Worm (Caenorhabditis elegans) whole organism, young adult: Measurements from ENCODE around the gene vab-9.
A peak's percentile ranks its signal among the peaks of the same experiment; 100 is the strongest.

Experiments used
- F22D6.2 ChIP-seq: sonication (generic microtip); optimal IDR thresholded peaks from 2 replicates; lab custom pipeline; 2016; ENCODE audit warnings: mild to moderate bottlenecking, missing genetic modification characterization, missing compliant biosample characterization
- F39B2.1 ChIP-seq: fragments of 200-800 bp; sonication (Bioruptor generic); IDR thresholded peaks from 2 replicates; pipeline ENCODE4 v1.3.6; 2022; ENCODE audit warnings: missing genetic modification reagents, missing genetic modification characterization, missing compliant biosample characterization
- F57C9.4 ChIP-seq: sonication (generic microtip); optimal IDR thresholded peaks from 2 replicates; lab custom pipeline; 2017; ENCODE audit warnings: mild to moderate bottlenecking, missing genetic modification characterization, missing compliant biosample characterization
- Y53G8AR.9 ChIP-seq: fragments of 200-800 bp; sonication (Bioruptor generic); conservative IDR thresholded peaks from 2 replicates; pipeline ENCODE4 v1.3.6; 2022; ENCODE audit warnings: missing genetic modification reagents, missing genetic modification characterization, missing compliant biosample characterization
- aptf-2 ChIP-seq: fragments of 200-800 bp; sonication (Bioruptor generic); conservative IDR thresholded peaks from 2 replicates; pipeline ENCODE4 v1.3.6; 2022; ENCODE audit warnings: missing genetic modification reagents, missing genetic modification characterization, missing compliant biosample characterization
- attf-3 ChIP-seq: fragments of 200-800 bp; sonication (Bioruptor generic); conservative IDR thresholded peaks from 2 replicates; pipeline ENCODE4 v1.3.6; 2022; ENCODE audit warnings: missing genetic modification reagents, missing genetic modification characterization, missing compliant biosample characterization
- bed-1 ChIP-seq: fragments of 200-800 bp; sonication (Bioruptor generic); IDR thresholded peaks from 2 replicates; pipeline ENCODE4 v1.3.6; 2022; ENCODE audit warnings: missing genetic modification reagents, missing genetic modification characterization, missing compliant biosample characterization
- ccch-3 ChIP-seq: fragments of 200-800 bp; sonication (Bioruptor generic); optimal IDR thresholded peaks from 2 replicates; lab custom pipeline; 2018; ENCODE audit warnings: mild to moderate bottlenecking, missing genetic modification characterization, missing compliant biosample characterization
- cebp-2 ChIP-seq: fragments of 200-800 bp; sonication (Bioruptor generic); IDR thresholded peaks from 2 replicates; pipeline ENCODE4 v1.3.6; 2022; ENCODE audit warnings: missing genetic modification characterization, missing compliant biosample characterization
- ceh-58 ChIP-seq: fragments of 200-800 bp; sonication (Bioruptor generic); IDR thresholded peaks from 2 replicates; pipeline ENCODE4 v1.3.6; 2022; ENCODE audit warnings: missing genetic modification characterization, missing compliant biosample characterization
- chd-7 ChIP-seq: sonication (generic microtip); optimal IDR thresholded peaks from 2 replicates; lab custom pipeline; 2016; ENCODE audit warnings: mild to moderate bottlenecking, missing genetic modification characterization, moderate library complexity, missing compliant biosample characterization
- dpff-1 ChIP-seq: sonication (generic microtip); optimal IDR thresholded peaks from 2 replicates; lab custom pipeline; 2017; ENCODE audit warnings: mild to moderate bottlenecking, missing genetic modification characterization, missing compliant biosample characterization
- dpl-1 ChIP-seq: fragments of 150-350 bp; optimal IDR thresholded peaks from 2 replicates; lab custom pipeline; 2014; ENCODE audit warnings: missing biosample characterization, missing genetic modification reagents, missing genetic modification characterization
- egrh-3 ChIP-seq: fragments of 200-800 bp; sonication (Bioruptor generic); IDR thresholded peaks from 2 replicates; pipeline ENCODE4 v1.3.6; 2022; ENCODE audit warnings: missing genetic modification reagents, missing genetic modification characterization, missing compliant biosample characterization
- ekl-4 ChIP-seq: fragments of 200-800 bp; sonication (Bioruptor generic); IDR thresholded peaks from 2 replicates; pipeline ENCODE4 v1.3.6; 2022; ENCODE audit warnings: missing genetic modification reagents, missing genetic modification characterization, missing compliant biosample characterization
- fkh-3 ChIP-seq: sonication (generic microtip); optimal IDR thresholded peaks from 2 replicates; lab custom pipeline; 2016; ENCODE audit warnings: mild to moderate bottlenecking, missing genetic modification characterization, missing compliant biosample characterization
- him-1 ChIP-seq: sonication (generic microtip); optimal IDR thresholded peaks from 2 replicates; lab custom pipeline; 2016; ENCODE audit warnings: missing genotype, missing genetic modification reagents, missing genetic modification characterization, missing compliant biosample characterization
- hlh-26 ChIP-seq: fragments of 200-800 bp; sonication (Bioruptor generic); conservative IDR thresholded peaks from 2 replicates; pipeline ENCODE4 v1.3.6; 2022; ENCODE audit warnings: missing genetic modification reagents, missing genetic modification characterization, missing compliant biosample characterization
- hmg-20 ChIP-seq: fragments of 200-800 bp; sonication (Bioruptor generic); IDR thresholded peaks from 2 replicates; pipeline ENCODE4 v1.3.6; 2022; ENCODE audit warnings: missing genetic modification reagents, missing genetic modification characterization, missing compliant biosample characterization
- hrde-1 ChIP-seq: sonication (generic microtip); optimal IDR thresholded peaks from 2 replicates; lab custom pipeline; 2016; ENCODE audit warnings: missing genetic modification characterization, mild to moderate bottlenecking, missing compliant biosample characterization, moderate library complexity, missing genotype, missing genetic modification reagents, borderline replicate concordance
- let-607 ChIP-seq, 2 experiments: fragments of 200-800 bp in 1 of 2; sonication (Bioruptor generic) in 1 of 2; sonication (generic microtip) in 1 of 2; optimal IDR thresholded peaks; 2 replicates each; lab custom pipeline; 2016 to 2018; ENCODE audit warnings: mild to moderate bottlenecking in 2 of 2, missing compliant biosample characterization in 2 of 2, missing genetic modification characterization in 2 of 2, moderate library complexity in 2 of 2, missing genotype in 1 of 2
- lin-26 ChIP-seq: fragments of 200-800 bp; sonication (Bioruptor generic); IDR thresholded peaks from 2 replicates; pipeline ENCODE4 v1.3.6; 2022; ENCODE audit warnings: missing genetic modification reagents, missing genetic modification characterization, missing compliant biosample characterization
- lsl-1 ChIP-seq: fragments of 200-800 bp; sonication (Bioruptor generic); optimal IDR thresholded peaks from 2 replicates; lab custom pipeline; 2018; ENCODE audit warnings: mild to moderate bottlenecking, missing genetic modification characterization, moderate library complexity, missing compliant biosample characterization
- madf-10 ChIP-seq: sonication (generic microtip); optimal IDR thresholded peaks from 2 replicates; lab custom pipeline; 2016; ENCODE audit warnings: mild to moderate bottlenecking, missing genetic modification characterization, missing compliant biosample characterization
- madf-3 ChIP-seq: fragments of 200-800 bp; sonication (Bioruptor generic); IDR thresholded peaks from 2 replicates; pipeline ENCODE4 v1.3.6; 2022; ENCODE audit warnings: missing genetic modification reagents, missing genetic modification characterization, missing compliant biosample characterization
- madf-6 ChIP-seq: fragments of 200-800 bp; sonication (Bioruptor generic); IDR thresholded peaks from 2 replicates; pipeline ENCODE4 v1.3.6; 2022; ENCODE audit warnings: missing genetic modification reagents, missing genetic modification characterization, missing compliant biosample characterization
- madf-8 ChIP-seq: fragments of 200-800 bp; sonication (Bioruptor generic); conservative IDR thresholded peaks from 2 replicates; pipeline ENCODE4 v1.3.6; 2022; ENCODE audit warnings: missing genetic modification reagents, missing genetic modification characterization, missing compliant biosample characterization
- mel-28 ChIP-seq: sonication (generic microtip); optimal IDR thresholded peaks from 2 replicates; lab custom pipeline; 2016; ENCODE audit warnings: borderline replicate concordance, mild to moderate bottlenecking, missing genetic modification characterization, missing compliant biosample characterization
- nfyb-1 ChIP-seq: fragments of 200-800 bp; sonication (Bioruptor generic); IDR thresholded peaks from 2 replicates; pipeline ENCODE4 v1.3.6; 2022; ENCODE audit warnings: missing genetic modification reagents, missing genetic modification characterization, missing compliant biosample characterization
- nhr-27 ChIP-seq: fragments of 200-800 bp; sonication (Bioruptor generic); optimal IDR thresholded peaks from 2 replicates; lab custom pipeline; 2018; ENCODE audit warnings: mild to moderate bottlenecking, missing genetic modification characterization, moderate library complexity, missing compliant biosample characterization
- pha-4 ChIP-seq: fragments of 150-350 bp; sonication (generic microtip); optimal IDR thresholded peaks from 2 replicates; lab custom pipeline; 2014; ENCODE audit warnings: missing biosample characterization, missing genetic modification reagents, missing genetic modification characterization
- rec-8 ChIP-seq, 2 experiments: sonication (generic microtip); optimal IDR thresholded peaks; 2 replicates each; lab custom pipeline; 2016; ENCODE audit warnings: mild to moderate bottlenecking in 2 of 2, missing genetic modification characterization in 2 of 2, missing genetic modification reagents in 2 of 2, missing genotype in 2 of 2, missing biosample characterization in 1 of 2, missing compliant biosample characterization in 1 of 2, moderate library complexity in 1 of 2
- rpc-1 ChIP-seq, 2 experiments: fragments of 150-350 bp in 1 of 2; sonication (generic microtip) in 1 of 2; optimal IDR thresholded peaks; 2 replicates each; lab custom pipeline; 2014 to 2018; ENCODE audit warnings: missing biosample characterization in 1 of 2, missing genetic modification characterization in 1 of 2, missing genetic modification reagents in 1 of 2, missing genotype in 1 of 2
- sdz-38 ChIP-seq: sonication (generic microtip); optimal IDR thresholded peaks from 2 replicates; lab custom pipeline; 2016; ENCODE audit warnings: missing genotype, missing genetic modification characterization, missing compliant biosample characterization
- snpc-1.1 ChIP-seq: sonication (generic microtip); optimal IDR thresholded peaks from 2 replicates; lab custom pipeline; 2017; ENCODE audit warnings: missing genetic modification characterization, mild to moderate bottlenecking, missing compliant biosample characterization, antibody characterized with exemption, moderate library complexity, missing genotype, missing genetic modification reagents; ENCODE audit not compliant: insufficient read depth
- snpc-1.3 ChIP-seq: sonication (generic microtip); optimal IDR thresholded peaks from 2 replicates; lab custom pipeline; 2017; ENCODE audit warnings: missing genetic modification characterization, mild to moderate bottlenecking, missing compliant biosample characterization, antibody characterized with exemption, moderate library complexity, missing genotype, missing genetic modification reagents; ENCODE audit not compliant: insufficient read depth
- snpc-4 ChIP-seq, 5 experiments: fragments of 150-350 bp in 1 of 5; sonication (generic microtip) in 4 of 5; optimal IDR thresholded peaks; 2 replicates each; lab custom pipeline; 2014 to 2018; ENCODE audit warnings: missing genetic modification characterization in 5 of 5, missing biosample characterization in 3 of 5, antibody characterized with exemption in 2 of 5, mild to moderate bottlenecking in 2 of 5, missing compliant biosample characterization in 2 of 5, missing genotype in 2 of 5, moderate library complexity in 2 of 5, missing genetic modification reagents in 1 of 5
- somi-1 ChIP-seq: fragments of 200-800 bp; sonication (Bioruptor generic); optimal IDR thresholded peaks from 2 replicates; lab custom pipeline; 2018; ENCODE audit warnings: mild to moderate bottlenecking, missing genetic modification characterization, missing compliant biosample characterization
- sptf-2 ChIP-seq: fragments of 200-800 bp; sonication (Bioruptor generic); optimal IDR thresholded peaks from 2 replicates; lab custom pipeline; 2018; ENCODE audit warnings: mild to moderate bottlenecking, missing genetic modification characterization, missing compliant biosample characterization
- tbp1 ChIP-seq: fragments of 200-800 bp; sonication (Bioruptor generic); optimal IDR thresholded peaks from 2 replicates; lab custom pipeline; 2018; ENCODE audit warnings: mild to moderate bottlenecking, missing genetic modification characterization, missing compliant biosample characterization
- unc-130 ChIP-seq: sonication (generic microtip); optimal IDR thresholded peaks from 2 replicates; lab custom pipeline; 2016; ENCODE audit warnings: missing genetic modification reagents, missing genetic modification characterization, missing compliant biosample characterization
- ztf-6 ChIP-seq: fragments of 200-800 bp; sonication (Bioruptor generic); IDR thresholded peaks from 2 replicates; pipeline ENCODE4 v1.3.6; 2022; ENCODE audit warnings: missing genetic modification reagents, missing genetic modification characterization, missing compliant biosample characterization

The vab-9 gene

ce11 chrII:8637615-8638014, at the start of gene vab-9:
TSS of gene vab-9 (minus strand) at chrII:8637715.
- TF ChIP-seq bed-1 (GFP tag; lab: Robert Waterston, UW) (no peak), hmg-20 (GFP tag; lab: Robert Waterston, UW) (no peak), madf-6 (GFP tag; lab: Robert Waterston, UW) (no peak), rec-8 (tag; optimal IDR thresholded peaks at IDR 0.05; lab: Kevin White, UChicago) (no peak), pha-4 (no peak), snpc-4 (GFP tag; optimal IDR thresholded peaks at IDR 0.05; lab: Kevin White, UChicago) (no peak), snpc-4 (tag; optimal IDR thresholded peaks at IDR 0.05; lab: Kevin White, UChicago) (no peak), him-1 (no peak), sdz-38 (no peak), nfyb-1 (GFP tag; lab: Robert Waterston, UW) (no peak), tbp1 (GFP tag; lab: Kevin White, UChicago) (no peak), somi-1 (GFP tag; lab: Kevin White, UChicago) (no peak), snpc-1.1 (tag; lab: Kevin White, UChicago) (no peak), let-607 (tag; optimal IDR thresholded peaks at IDR 0.05; lab: Kevin White, UChicago) (no peak), ceh-58 (GFP tag; lab: Robert Waterston, UW) (no peak), rpc-1 (optimal IDR thresholded peaks at IDR 0.05; lab: Kevin White, UChicago) (no peak), rpc-1 (tag; optimal IDR thresholded peaks at IDR 0.05; lab: Kevin White, UChicago) (no peak)

ce11 chrII:8685623-8686022, 48.1 kb upstream of the vab-9 start, which contains the start of gene C34C6.9:
TSS of gene C34C6.9 (plus strand) at chrII:8685923.
- TF ChIP-seq snpc-4 (GFP tag; optimal IDR thresholded peaks at IDR 0.05; lab: Kevin White, UChicago) (no peak), snpc-4 (tag; optimal IDR thresholded peaks at IDR 0.05; lab: Kevin White, UChicago) (no peak), chd-7 (tag; lab: Kevin White, UChicago) (no peak), hrde-1 (tag; lab: Kevin White, UChicago) (no peak), egrh-3 (GFP tag; lab: Robert Waterston, UW) (no peak), tbp1 (GFP tag; lab: Kevin White, UChicago) (no peak), ztf-6 (GFP tag; lab: Robert Waterston, UW) (no peak), hlh-26 (GFP tag; lab: Robert Waterston, UW) (no peak), him-1 (no peak), aptf-2 (GFP tag; lab: Robert Waterston, UW) (no peak)

- TF ChIP-seq Y53G8AR.9 (GFP tag; lab: Robert Waterston, UW) (no peak), madf-10 (tag; lab: Kevin White, UChicago) (no peak), nhr-27 (tag; lab: Kevin White, UChicago) (no peak), hmg-20 (GFP tag; lab: Robert Waterston, UW) (no peak), sptf-2 (no peak), F57C9.4 (no peak)
Measured at ce11 chrII:8684824-8685223, 47.3 kb upstream of the vab-9 start, which contains the start of gene hgap-2. TSS of gene hgap-2 (minus strand) at chrII:8684924.

ce11 chrII:8683933-8684332, 46.4 kb upstream of the vab-9 start:
- TF ChIP-seq F39B2.1 (no peak), madf-3 (GFP tag; lab: Robert Waterston, UW) (no peak), dpl-1 (GFP tag; lab: Kevin White, UChicago) (peak; percentile 34), ekl-4 (GFP tag; lab: Robert Waterston, UW) (no peak), lsl-1 (GFP tag; lab: Kevin White, UChicago) (peak; percentile 52), madf-8 (peak; percentile 44; the same call in 1 of the 2 replicates), lin-26 (GFP tag; lab: Robert Waterston, UW) (no peak), ccch-3 (GFP tag; lab: Kevin White, UChicago) (no peak), fkh-3 (tag; lab: Kevin White, UChicago) (no peak), cebp-2 (GFP tag; lab: Robert Waterston, UW) (no peak), dpff-1 (tag; lab: Kevin White, UChicago) (no peak), ceh-58 (GFP tag; lab: Robert Waterston, UW) (no peak), snpc-1.3 (tag; lab: Kevin White, UChicago) (peak; percentile 31), attf-3 (GFP tag; lab: Robert Waterston, UW) (no peak), mel-28 (no peak), aptf-2 (GFP tag; lab: Robert Waterston, UW) (no peak), F22D6.2 (tag; lab: Kevin White, UChicago) (no peak), unc-130 (GFP tag; lab: Kevin White, UChicago) (no peak)
